Worm (Caenorhabditis elegans) whole organism, L2 larva: Measurements from ENCODE around the gene F21C10.7.

Experiments used
- F13H6.1 ChIP-seq: sonication (generic microtip); optimal IDR thresholded peaks from 2 replicates; lab custom pipeline; 2016; ENCODE audit warnings: missing genetic modification characterization, missing compliant biosample characterization
- ZK546.5 ChIP-seq: sonication (generic microtip); optimal IDR thresholded peaks from 2 replicates; lab custom pipeline; 2017; ENCODE audit warnings: missing biosample characterization, missing genetic modification characterization
- aly-2 ChIP-seq: fragments of 150-350 bp; optimal IDR thresholded peaks from 2 replicates; lab custom pipeline; 2014; ENCODE audit warnings: missing biosample characterization, missing genetic modification characterization
- blmp-1 ChIP-seq: sonication (generic microtip); optimal IDR thresholded peaks from 2 replicates; lab custom pipeline; 2017; ENCODE audit warnings: missing genetic modification characterization, mild to moderate bottlenecking, missing compliant biosample characterization, antibody characterized with exemption, moderate library complexity; ENCODE audit not compliant: insufficient read depth
- egl-27 ChIP-seq: sonication (generic microtip); optimal IDR thresholded peaks from 3 replicates; lab custom pipeline; 2017; ENCODE audit warnings: missing biosample characterization, missing genetic modification reagents, missing genetic modification characterization
- nhr-11 ChIP-seq: fragments of 150-350 bp; optimal IDR thresholded peaks from 2 replicates; lab custom pipeline; 2014; ENCODE audit warnings: missing biosample characterization, missing genetic modification characterization
- nhr-25 ChIP-seq: fragments of 150-350 bp; sonication (generic microtip); optimal IDR thresholded peaks from 3 replicates; lab custom pipeline; 2014; ENCODE audit warnings: missing biosample characterization, missing genetic modification characterization
- nhr-77 ChIP-seq: fragments of 150-350 bp; optimal IDR thresholded peaks from 2 replicates; lab custom pipeline; 2014; ENCODE audit warnings: missing biosample characterization, missing genetic modification characterization
- snpc-4 ChIP-seq: fragments of 150-350 bp; optimal IDR thresholded peaks from 2 replicates; lab custom pipeline; 2014; ENCODE audit warnings: missing biosample characterization, missing genetic modification characterization
- unc-62 ChIP-seq: fragments of 150-350 bp; optimal IDR thresholded peaks from 2 replicates; lab custom pipeline; 2014; ENCODE audit warnings: missing biosample characterization, missing genetic modification reagents, missing genetic modification characterization
- zag-1 ChIP-seq: fragments of 150-350 bp; optimal IDR thresholded peaks from 2 replicates; lab custom pipeline; 2014; ENCODE audit warnings: missing biosample characterization, missing genetic modification characterization
- ztf-1 ChIP-seq: fragments of 200-800 bp; sonication (Bioruptor generic); conservative IDR thresholded peaks from 2 replicates; pipeline ENCODE4 v1.3.6; 2022; ENCODE audit warnings: missing genetic modification characterization, missing compliant biosample characterization
- ztf-11 ChIP-seq: sonication (generic microtip); optimal IDR thresholded peaks from 2 replicates; lab custom pipeline; 2017; ENCODE audit warnings: missing biosample characterization, missing genetic modification characterization
- ztf-4 ChIP-seq: fragments of 150-350 bp; optimal IDR thresholded peaks from 2 replicates; lab custom pipeline; 2014; ENCODE audit warnings: missing biosample characterization, missing genetic modification characterization

DNA sequence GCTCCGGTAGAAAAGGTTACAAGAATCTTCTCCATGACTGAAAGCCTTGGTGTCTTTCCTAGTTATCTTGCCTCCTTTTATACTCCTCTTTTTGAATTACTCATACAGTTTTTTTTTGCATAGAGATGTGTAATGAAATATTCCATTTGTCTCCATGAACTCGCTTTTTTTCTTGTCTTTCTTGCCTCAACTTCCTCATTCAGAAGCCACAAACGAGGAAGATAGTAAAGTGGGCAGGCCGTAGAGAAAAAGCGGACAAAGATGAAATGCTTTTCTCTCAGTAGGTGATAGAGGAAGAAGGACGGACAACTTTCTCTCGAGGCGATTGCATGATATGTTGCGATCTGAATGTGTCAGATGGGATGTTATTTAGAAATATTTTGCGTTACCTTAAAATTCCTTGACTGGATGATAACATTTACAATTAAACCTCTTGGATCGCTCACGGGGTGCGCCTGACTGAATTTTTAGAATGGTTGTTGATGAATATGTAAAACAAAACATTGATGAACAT lies 50.4 kb downstream of the F21C10.7 start, which contains the start of gene col-145:
- TF ChIP-seq nhr-25 (tag; lab: Kevin White, UChicago) (no peak), unc-62 (GFP tag; lab: Kevin White, UChicago) (no peak), ztf-11 (tag; lab: Kevin White, UChicago) (no peak), aly-2 (tag; lab: Kevin White, UChicago) (no peak), ztf-4 (no peak), blmp-1 (tag; lab: Kevin White, UChicago) (peak; percentile 62), nhr-77 (tag; lab: Kevin White, UChicago) (no peak), ZK546.5 (no peak), egl-27 (tag; lab: Kevin White, UChicago) (no peak), zag-1 (tag; lab: Kevin White, UChicago) (no peak), nhr-11 (tag; lab: Kevin White, UChicago) (no peak), F13H6.1 (no peak), snpc-4 (tag; lab: Kevin White, UChicago) (no peak), ztf-1 (GFP tag; lab: Robert Waterston, UW) (no peak)
